Fruit fly (Drosophila melanogaster) whole organism, wandering third instar larva: ENCODE data around the gene CG9667.

Source experiments
- CG9705 ChIP-seq: fragments of 200-800 bp; sonication (Bioruptor generic); optimal IDR thresholded peaks from 2 replicates; lab custom pipeline; 2018; ENCODE audit warnings: missing biosample characterization, mild to moderate bottlenecking, missing genetic modification characterization
- GATAd ChIP-seq: sonication (Bioruptor generic); optimal IDR thresholded peaks from 2 replicates; lab custom pipeline; 2016; ENCODE audit warnings: missing biosample characterization, missing genetic modification characterization
- HLH106 ChIP-seq: fragments of 200-800 bp; optimal IDR thresholded peaks from 3 replicates; lab custom pipeline; 2019; ENCODE audit warnings: missing biosample characterization, mild to moderate bottlenecking, missing genetic modification characterization, moderate library complexity
- Rel ChIP-seq, 2 experiments: fragments of 200-800 bp; sonication (Bioruptor generic) in 1 of 2; optimal IDR thresholded peaks; 2 replicates in 1 of 2; 3 replicates in 1 of 2; lab custom pipeline; 2016 to 2019; ENCODE audit warnings: mild to moderate bottlenecking in 2 of 2, missing biosample characterization in 2 of 2, missing genetic modification characterization in 2 of 2, moderate library complexity in 1 of 2
- br ChIP-seq: fragments of 200-800 bp; sonication (Bioruptor generic); optimal IDR thresholded peaks from 2 replicates; lab custom pipeline; 2016; ENCODE audit warnings: missing biosample characterization, missing genetic modification characterization
- dl ChIP-seq, 2 experiments: fragments of 175-275, 200-275 bp in 1 of 2; fragments of 200-275 bp in 1 of 2; sonication (Bioruptor generic); optimal IDR thresholded peaks; lab custom pipeline; 2018; ENCODE audit warnings: mild to moderate bottlenecking in 2 of 2, missing biosample characterization in 2 of 2, missing genetic modification characterization in 2 of 2, moderate library complexity in 2 of 2; ENCODE audit not compliant: partially characterized antibody in 2 of 2, insufficient read depth in 1 of 2
- pan ChIP-seq: fragments of >200 bp; optimal IDR thresholded peaks from 2 replicates; lab custom pipeline; 2017
- rgr ChIP-seq: fragments of 200-800 bp; sonication (Bioruptor generic); optimal IDR thresholded peaks from 3 replicates; lab custom pipeline; 2016; ENCODE audit warnings: missing biosample characterization, mild to moderate bottlenecking, missing genetic modification characterization
- usp ChIP-seq: fragments of >200 bp; optimal IDR thresholded peaks from 2 replicates; lab custom pipeline; 2017; ENCODE audit warnings: missing biosample characterization, missing genetic modification characterization

- TF ChIP-seq rgr: no peak
- TF ChIP-seq usp (GFP tag; lab: Kevin White, UChicago): no peak
- no peak for TF ChIP-seq HLH106 (tag; lab: Kevin White, UChicago)
- no peak for TF ChIP-seq pan (lab: Kevin White, UChicago)
- no peak for TF ChIP-seq CG9705 (GFP tag; lab: Kevin White, UChicago)
- TF ChIP-seq br (GFP tag; lab: Kevin White, UChicago): no peak
- TF ChIP-seq GATAd (GFP tag; lab: Kevin White, UChicago): no peak
- no peak for TF ChIP-seq Rel (GFP tag; optimal IDR thresholded peaks at IDR 0.05; lab: Kevin White, UChicago)
- no peak for TF ChIP-seq Rel (tag; optimal IDR thresholded peaks at IDR 0.05; lab: Kevin White, UChicago)
- TF ChIP-seq dl (GFP tag; optimal IDR thresholded peaks at IDR 0.05; lab: Kevin White, UChicago; ENCODE audit: insufficient read depth in 1 of 2, partially characterized antibody in 2 of 2): no peak
Measured at dm6 chr3R:8158328-8158727, 32.2 kb upstream of the CG9667 start.
